Fruit fly (Drosophila melanogaster): Measurements from ENCODE around the gene Sms.
A peak's percentile ranks its signal among the peaks of the same experiment; 100 is the strongest.

Sms gene

dm6 chr3L:12271195-12271618 is 5.8 kb downstream of the Sms start, which contains the start of gene Pbgs (continued):
- TF ChIP-seq HHEX (GFP tag; optimal IDR thresholded peaks at IDR 0.05): peak; percentile 59
- TF ChIP-seq CG6689 (GFP tag; IDR thresholded peaks at IDR 0.05): peak; percentile 40; the same call in 1 of the 2 replicates
- no peak for TF ChIP-seq sim (GFP tag; IDR thresholded peaks at IDR 0.05)
- no peak for TF ChIP-seq Antp (GFP tag; optimal IDR thresholded peaks at IDR 0.05)
- TF ChIP-seq scrt (GFP tag; optimal IDR thresholded peaks at IDR 0.05): peak; percentile 68
- TF ChIP-seq chif (GFP tag; optimal IDR thresholded peaks at IDR 0.05): no peak
- peak; percentile 69 for TF ChIP-seq nmo (GFP tag; optimal IDR thresholded peaks at IDR 0.05)
- no peak for TF ChIP-seq kni (GFP tag; optimal IDR thresholded peaks at IDR 0.05)
- no peak for TF ChIP-seq peb (GFP tag; IDR thresholded peaks at IDR 0.05)
- TF ChIP-seq hkb (optimal IDR thresholded peaks at IDR 0.05): no peak
- TF ChIP-seq hkb (GFP tag; IDR thresholded peaks at IDR 0.05): peak; percentile 67
- 0 out of 3 replicates have a peak, but pooled peaks have one; percentile 3 for TF ChIP-seq CG11456 (GFP tag; IDR thresholded peaks at IDR 0.05)
- no peak for TF ChIP-seq CG11247 (GFP tag; IDR thresholded peaks at IDR 0.05)
- no peak for TF ChIP-seq dimm (GFP tag; IDR thresholded peaks at IDR 0.05)
- TF ChIP-seq Dbx (GFP tag; IDR thresholded peaks at IDR 0.05): peak; percentile 35; the same call in 1 of the 3 replicates
- TF ChIP-seq ttk (GFP tag; IDR thresholded peaks at IDR 0.05): peak; percentile 34; the same call in 1 of the 2 replicates
- peak; percentile 64 for TF ChIP-seq gem (tag; optimal IDR thresholded peaks at IDR 0.05)
- TF ChIP-seq Opbp (GFP tag; IDR thresholded peaks at IDR 0.05; ENCODE audit: partially characterized antibody): peak; percentile 37; the same call in 1 of the 3 replicates
- peak; percentile 67 for TF ChIP-seq sob (GFP tag; IDR thresholded peaks at IDR 0.05)
- peak; percentile 41 for TF ChIP-seq Sox100B (GFP tag; optimal IDR thresholded peaks at IDR 0.05)
- TF ChIP-seq cad (GFP tag; optimal IDR thresholded peaks at IDR 0.05): no peak
- TF ChIP-seq CG10431 (GFP tag; optimal IDR thresholded peaks at IDR 0.05): no peak
- TF ChIP-seq dmrt99B (tag; optimal IDR thresholded peaks at IDR 0.05): peak; percentile 72
- peak; percentile 97 for TF ChIP-seq CG9437 (GFP tag; optimal IDR thresholded peaks at IDR 0.05)
- peak; percentile 40 for TF ChIP-seq CG13424 (tag; optimal IDR thresholded peaks at IDR 0.05)
- peak in 1 of 2 experiments; percentile 30 for TF ChIP-seq bsh (GFP tag; optimal IDR thresholded peaks at IDR 0.05)
- TF ChIP-seq gfzf (GFP tag; optimal IDR thresholded peaks at IDR 0.05): peak; percentile 63
- TF ChIP-seq slbo (GFP tag; IDR thresholded peaks at IDR 0.05): peak; percentile 26
- peak; percentile 13 for TF ChIP-seq Vsx1 (GFP tag; optimal IDR thresholded peaks at IDR 0.05)
- peak; percentile 48; the same call in 1 of the 3 replicates for TF ChIP-seq CG34422 (GFP tag; IDR thresholded peaks at IDR 0.05)
- peak; percentile 39 for TF ChIP-seq CG5180 (GFP tag; optimal IDR thresholded peaks at IDR 0.05)
- TF ChIP-seq zfh1 (GFP tag; IDR thresholded peaks at IDR 0.05): peak; percentile 40; the same call in 1 of the 3 replicates
- TF ChIP-seq Eip74EF (GFP tag; optimal IDR thresholded peaks at IDR 0.05): peak in 1 of 2 experiments; percentile 45
- TF ChIP-seq CG18764 (GFP tag; optimal IDR thresholded peaks at IDR 0.05): peak; percentile 7
- peak; percentile 77 for TF ChIP-seq CG13296 (GFP tag; optimal IDR thresholded peaks at IDR 0.05)
- no peak for TF ChIP-seq CG13123 (GFP tag; optimal IDR thresholded peaks at IDR 0.05)
- no peak for TF ChIP-seq CG3407 (GFP tag; optimal IDR thresholded peaks at IDR 0.05)
- TF ChIP-seq pzg (GFP tag; optimal IDR thresholded peaks at IDR 0.05): peak; percentile 43
- peak; percentile 82 for TF ChIP-seq CG2678 (tag; optimal IDR thresholded peaks at IDR 0.05)
- TF ChIP-seq ken (GFP tag; IDR thresholded peaks at IDR 0.05): peak; percentile 46; the same call in 1 of the 3 replicates
- TF ChIP-seq Asciz (GFP tag; optimal IDR thresholded peaks at IDR 0.05): peak; percentile 19
- TF ChIP-seq CG7556 (GFP tag; optimal IDR thresholded peaks at IDR 0.05): peak; percentile 52
- TF ChIP-seq ind (GFP tag; optimal IDR thresholded peaks at IDR 0.05): peak; percentile 19
- TF ChIP-seq CG31224 (GFP tag; IDR thresholded peaks at IDR 0.05): no peak
- TF ChIP-seq lab (GFP tag; optimal IDR thresholded peaks at IDR 0.05): peak; percentile 76
- TF ChIP-seq Meics (GFP tag; optimal IDR thresholded peaks at IDR 0.05): peak; percentile 57
- TF ChIP-seq CG32772 (GFP tag; IDR thresholded peaks at IDR 0.05): no peak
- TF ChIP-seq CG11093 (GFP tag; IDR thresholded peaks at IDR 0.05): no peak
- peak; percentile 21 for TF ChIP-seq CG9817 (tag; optimal IDR thresholded peaks at IDR 0.05)
- TF ChIP-seq CG9215 (GFP tag; IDR thresholded peaks at IDR 0.05): no peak

Data from whole organism, embryonic.